Worm (Caenorhabditis elegans) whole organism, young adult: ENCODE measurements around the gene C35A5.6.

Source experiments
- B0019.2 ChIP-seq: fragments of 200-800 bp; sonication (Bioruptor generic); conservative IDR thresholded peaks from 2 replicates; pipeline ENCODE4 v1.3.6; 2022; ENCODE audit warnings: missing genetic modification reagents, missing genetic modification characterization, missing compliant biosample characterization
- B0035.1 ChIP-seq: sonication (generic microtip); optimal IDR thresholded peaks from 2 replicates; lab custom pipeline; 2016; ENCODE audit warnings: missing genetic modification characterization, mild to moderate bottlenecking, missing compliant biosample characterization, missing genotype, missing genetic modification reagents
- B0261.1 ChIP-seq: sonication (generic microtip); optimal IDR thresholded peaks from 2 replicates; lab custom pipeline; 2016; ENCODE audit warnings: mild to moderate bottlenecking, missing genetic modification characterization, moderate library complexity, missing compliant biosample characterization
- F10E7.11 ChIP-seq: sonication (generic microtip); optimal IDR thresholded peaks from 2 replicates; lab custom pipeline; 2017; ENCODE audit warnings: mild to moderate bottlenecking, missing genetic modification characterization, moderate library complexity, missing compliant biosample characterization
- F37B4.10 ChIP-seq: fragments of 200-800 bp; sonication (Bioruptor generic); IDR thresholded peaks from 2 replicates; pipeline ENCODE4 v1.3.6; 2022; ENCODE audit warnings: missing genetic modification characterization, missing compliant biosample characterization
- F52B5.7 ChIP-seq: sonication (generic microtip); optimal IDR thresholded peaks from 2 replicates; lab custom pipeline; 2016; ENCODE audit warnings: mild to moderate bottlenecking, missing genetic modification characterization, missing compliant biosample characterization
- K11D2.4 ChIP-seq: fragments of 200-800 bp; sonication (Bioruptor generic); IDR thresholded peaks from 2 replicates; pipeline ENCODE4 v1.3.6; 2022; ENCODE audit warnings: missing genetic modification reagents, missing genetic modification characterization, missing compliant biosample characterization
- K12H6.12 ChIP-seq: fragments of 200-800 bp; sonication (Bioruptor generic); optimal IDR thresholded peaks from 2 replicates; lab custom pipeline; 2018; ENCODE audit warnings: mild to moderate bottlenecking, missing genetic modification characterization, missing compliant biosample characterization
- T26A5.8 ChIP-seq: sonication (generic microtip); optimal IDR thresholded peaks from 2 replicates; lab custom pipeline; 2016; ENCODE audit warnings: missing genetic modification characterization, missing compliant biosample characterization
- Y67H2A.10 ChIP-seq: fragments of 200-800 bp; sonication (Bioruptor generic); conservative IDR thresholded peaks from 2 replicates; pipeline ENCODE4 v1.3.6; 2022; ENCODE audit warnings: missing genetic modification reagents, missing genetic modification characterization, missing compliant biosample characterization
- ama-1 ChIP-seq, 3 experiments: fragments of 150-350 bp in 1 of 3; sonication (generic microtip) in 2 of 3; optimal IDR thresholded peaks; 2 replicates each; lab custom pipeline; 2014 to 2018; ENCODE audit warnings: missing biosample characterization in 2 of 3, missing genetic modification characterization in 2 of 3, missing genetic modification reagents in 2 of 3
- attf-5 ChIP-seq: fragments of 200-800 bp; sonication (Bioruptor generic); optimal IDR thresholded peaks from 2 replicates; lab custom pipeline; 2018; ENCODE audit warnings: mild to moderate bottlenecking, missing genetic modification characterization, missing compliant biosample characterization
- bed-2 ChIP-seq: fragments of 200-800 bp; sonication (Bioruptor generic); IDR thresholded peaks from 2 replicates; pipeline ENCODE4 v1.3.6; 2022; ENCODE audit warnings: missing genetic modification reagents, missing genetic modification characterization, missing compliant biosample characterization
- cebp-1 ChIP-seq, 2 experiments: fragments of 200-800 bp in 1 of 2; sonication (Bioruptor generic) in 1 of 2; sonication (generic microtip) in 1 of 2; IDR thresholded peaks in 1 of 2; optimal IDR thresholded peaks in 1 of 2; 2 replicates each; pipeline versions ENCODE4 v1.3.6 to Lab custom; 2017 to 2022; ENCODE audit warnings: missing compliant biosample characterization in 2 of 2, missing genetic modification characterization in 2 of 2, mild to moderate bottlenecking in 1 of 2, missing genetic modification reagents in 1 of 2, moderate library complexity in 1 of 2
- ceh-27 ChIP-seq: fragments of 200-800 bp; sonication (Bioruptor generic); optimal IDR thresholded peaks from 2 replicates; lab custom pipeline; 2018; ENCODE audit warnings: mild to moderate bottlenecking, missing genetic modification characterization, moderate library complexity, missing compliant biosample characterization
- ceh-58 ChIP-seq: fragments of 200-800 bp; sonication (Bioruptor generic); IDR thresholded peaks from 2 replicates; pipeline ENCODE4 v1.3.6; 2022; ENCODE audit warnings: missing genetic modification characterization, missing compliant biosample characterization
- chd-7 ChIP-seq: sonication (generic microtip); optimal IDR thresholded peaks from 2 replicates; lab custom pipeline; 2016; ENCODE audit warnings: mild to moderate bottlenecking, missing genetic modification characterization, moderate library complexity, missing compliant biosample characterization
- dox-1 ChIP-seq: fragments of 200-800 bp; sonication (Bioruptor generic); IDR thresholded peaks from 2 replicates; pipeline ENCODE4 v1.3.6; 2022; ENCODE audit warnings: missing genetic modification reagents, missing genetic modification characterization, missing compliant biosample characterization
- ets-4 ChIP-seq: fragments of 200-800 bp; sonication (Bioruptor generic); optimal IDR thresholded peaks from 2 replicates; lab custom pipeline; 2018; ENCODE audit warnings: mild to moderate bottlenecking, missing genetic modification characterization, missing compliant biosample characterization
- hlh-12 ChIP-seq: sonication (generic microtip); optimal IDR thresholded peaks from 2 replicates; lab custom pipeline; 2016; ENCODE audit warnings: missing genetic modification characterization, missing compliant biosample characterization
- hlh-26 ChIP-seq: fragments of 200-800 bp; sonication (Bioruptor generic); conservative IDR thresholded peaks from 2 replicates; pipeline ENCODE4 v1.3.6; 2022; ENCODE audit warnings: missing genetic modification reagents, missing genetic modification characterization, missing compliant biosample characterization
- hmg-1.2 ChIP-seq: fragments of 200-800 bp; sonication (Bioruptor generic); IDR thresholded peaks from 2 replicates; pipeline ENCODE4 v1.3.6; 2022; ENCODE audit warnings: missing genetic modification reagents, missing genetic modification characterization, missing compliant biosample characterization
- hmg-20 ChIP-seq: fragments of 200-800 bp; sonication (Bioruptor generic); IDR thresholded peaks from 2 replicates; pipeline ENCODE4 v1.3.6; 2022; ENCODE audit warnings: missing genetic modification reagents, missing genetic modification characterization, missing compliant biosample characterization
- hsf-1 ChIP-seq: fragments of 200-800 bp; sonication (Bioruptor generic); IDR thresholded peaks from 2 replicates; pipeline ENCODE4 v1.3.6; 2022; ENCODE audit warnings: missing genetic modification reagents, missing genetic modification characterization, missing compliant biosample characterization
- lag-1 ChIP-seq: fragments of 200-800 bp; sonication (Bioruptor generic); IDR thresholded peaks from 2 replicates; pipeline ENCODE4 v1.3.6; 2022; ENCODE audit warnings: missing genetic modification reagents, missing genetic modification characterization, missing compliant biosample characterization
- let-526 ChIP-seq: fragments of 200-800 bp; sonication (Bioruptor generic); IDR thresholded peaks from 2 replicates; pipeline ENCODE4 v1.3.6; 2022; ENCODE audit warnings: missing genetic modification reagents, missing genetic modification characterization, missing compliant biosample characterization
- let-607 ChIP-seq, 2 experiments: fragments of 200-800 bp in 1 of 2; sonication (Bioruptor generic) in 1 of 2; sonication (generic microtip) in 1 of 2; optimal IDR thresholded peaks; 2 replicates each; lab custom pipeline; 2016 to 2018; ENCODE audit warnings: mild to moderate bottlenecking in 2 of 2, missing compliant biosample characterization in 2 of 2, missing genetic modification characterization in 2 of 2, moderate library complexity in 2 of 2, missing genotype in 1 of 2
- lin-35 ChIP-seq, 3 experiments: fragments of 150-350 bp in 2 of 3; sonication (generic microtip) in 1 of 3; optimal IDR thresholded peaks; 2 replicates each; lab custom pipeline; 2014 to 2018; ENCODE audit warnings: missing biosample characterization in 3 of 3, missing genetic modification characterization in 3 of 3, missing genetic modification reagents in 3 of 3
- lin-54 ChIP-seq: fragments of 200-800 bp; sonication (Bioruptor generic); optimal IDR thresholded peaks from 2 replicates; lab custom pipeline; 2018; ENCODE audit warnings: mild to moderate bottlenecking, missing genetic modification characterization, missing compliant biosample characterization
- lir-1 ChIP-seq: fragments of 200-800 bp; sonication (Bioruptor generic); conservative IDR thresholded peaks from 2 replicates; pipeline ENCODE4 v1.3.6; 2022; ENCODE audit warnings: missing genetic modification reagents, missing genetic modification characterization, missing compliant biosample characterization
- madf-10 ChIP-seq: sonication (generic microtip); optimal IDR thresholded peaks from 2 replicates; lab custom pipeline; 2016; ENCODE audit warnings: mild to moderate bottlenecking, missing genetic modification characterization, missing compliant biosample characterization
- nhr-27 ChIP-seq: fragments of 200-800 bp; sonication (Bioruptor generic); optimal IDR thresholded peaks from 2 replicates; lab custom pipeline; 2018; ENCODE audit warnings: mild to moderate bottlenecking, missing genetic modification characterization, moderate library complexity, missing compliant biosample characterization
- pbrm-1 ChIP-seq: fragments of 200-800 bp; sonication (Bioruptor generic); IDR thresholded peaks from 2 replicates; pipeline ENCODE4 v1.3.6; 2022; ENCODE audit warnings: missing genetic modification reagents, missing genetic modification characterization, missing compliant biosample characterization
- repo-1 ChIP-seq: sonication (generic microtip); optimal IDR thresholded peaks from 2 replicates; lab custom pipeline; 2017; ENCODE audit warnings: mild to moderate bottlenecking, missing genetic modification characterization, missing compliant biosample characterization
- rpc-1 ChIP-seq, 2 experiments: fragments of 150-350 bp in 1 of 2; sonication (generic microtip) in 1 of 2; optimal IDR thresholded peaks; 2 replicates each; lab custom pipeline; 2014 to 2018; ENCODE audit warnings: missing biosample characterization in 1 of 2, missing genetic modification characterization in 1 of 2, missing genetic modification reagents in 1 of 2, missing genotype in 1 of 2
- sdz-38 ChIP-seq: sonication (generic microtip); optimal IDR thresholded peaks from 2 replicates; lab custom pipeline; 2016; ENCODE audit warnings: missing genotype, missing genetic modification characterization, missing compliant biosample characterization
- sea-2 ChIP-seq: fragments of 200-800 bp; sonication (Bioruptor generic); IDR thresholded peaks from 2 replicates; pipeline ENCODE4 v1.3.6; 2022; ENCODE audit warnings: missing genetic modification characterization, missing compliant biosample characterization
- sptf-2 ChIP-seq: fragments of 200-800 bp; sonication (Bioruptor generic); optimal IDR thresholded peaks from 2 replicates; lab custom pipeline; 2018; ENCODE audit warnings: mild to moderate bottlenecking, missing genetic modification characterization, missing compliant biosample characterization
- tbp1 ChIP-seq: fragments of 200-800 bp; sonication (Bioruptor generic); optimal IDR thresholded peaks from 2 replicates; lab custom pipeline; 2018; ENCODE audit warnings: mild to moderate bottlenecking, missing genetic modification characterization, missing compliant biosample characterization
- ztf-18 ChIP-seq: sonication (generic microtip); optimal IDR thresholded peaks from 2 replicates; lab custom pipeline; 2016; ENCODE audit warnings: missing genotype, mild to moderate bottlenecking, missing genetic modification characterization, missing compliant biosample characterization
- ztf-25 ChIP-seq: fragments of 200-800 bp; sonication (Bioruptor generic); IDR thresholded peaks from 2 replicates; pipeline ENCODE4 v1.3.6; 2022; ENCODE audit warnings: missing genetic modification reagents, missing genetic modification characterization, missing compliant biosample characterization
- ztf-26 ChIP-seq: sonication (generic microtip); optimal IDR thresholded peaks from 2 replicates; lab custom pipeline; 2017; ENCODE audit warnings: missing genetic modification characterization, missing compliant biosample characterization
- ztf-6 ChIP-seq: fragments of 200-800 bp; sonication (Bioruptor generic); IDR thresholded peaks from 2 replicates; pipeline ENCODE4 v1.3.6; 2022; ENCODE audit warnings: missing genetic modification reagents, missing genetic modification characterization, missing compliant biosample characterization

The C35A5.6 gene

DNA sequence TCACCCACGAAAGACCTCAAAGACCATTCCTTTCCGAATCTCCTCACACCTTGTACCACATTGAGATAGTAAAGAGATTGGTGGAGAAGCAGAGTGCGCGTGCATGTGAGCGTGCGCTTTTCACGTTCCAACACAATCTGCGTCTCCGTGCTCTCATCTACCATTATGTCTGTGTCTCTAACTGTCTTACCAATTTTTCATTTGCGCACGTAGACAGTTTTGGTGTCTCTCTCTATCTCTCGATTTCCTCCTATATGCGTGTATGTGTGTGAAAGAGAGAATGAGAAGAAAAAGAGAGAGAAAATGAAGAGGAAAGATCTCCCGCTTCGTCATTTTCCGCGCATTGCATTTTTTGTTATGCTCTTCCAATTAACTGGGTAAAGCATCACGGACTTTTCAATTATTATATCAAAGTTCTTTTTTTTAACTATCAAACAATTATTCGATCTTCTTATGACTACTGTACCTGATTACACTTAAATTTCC, 42.3 kb upstream of the C35A5.6 start (continued):
- TF ChIP-seq sptf-2 (no peak), K12H6.12 (peak; percentile 90), ztf-26 (peak; percentile 38), lir-1 (GFP tag; lab: Robert Waterston, UW) (peak; percentile 32; the same call in 1 of the 2 replicates), B0019.2 (GFP tag; lab: Robert Waterston, UW) (no peak), Y67H2A.10 (0 out of 2 replicates have a peak, but pooled peaks have one; percentile 39), ceh-27 (GFP tag; lab: Kevin White, UChicago) (peak; percentile 94), repo-1 (peak; percentile 23), attf-5 (GFP tag; lab: Kevin White, UChicago) (peak; percentile 89), ztf-18 (tag; lab: Kevin White, UChicago) (peak; percentile 68)

DNA sequence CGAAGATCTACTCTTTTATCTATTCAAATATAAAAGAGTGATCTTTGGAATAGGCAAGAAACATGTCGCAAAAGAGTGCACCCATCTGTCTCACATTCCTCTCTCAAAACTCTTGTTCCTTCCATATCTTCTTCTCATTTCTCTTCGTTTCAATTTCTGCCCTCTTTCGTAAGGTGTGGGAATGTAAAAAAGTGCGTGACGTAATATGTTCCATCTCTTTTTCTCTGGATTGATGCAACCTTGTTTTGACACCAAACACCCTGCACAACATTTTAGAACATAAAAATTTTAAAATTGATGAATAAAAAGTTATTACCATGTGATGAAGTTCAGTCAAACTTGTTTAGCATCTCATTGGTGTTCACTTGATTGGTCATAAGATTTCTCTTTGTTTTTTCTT, 41.8 kb upstream of the C35A5.6 start:
- TF ChIP-seq lin-35 (GFP tag; optimal IDR thresholded peaks at IDR 0.05; lab: Kevin White, UChicago) (peak in 1 of 3 experiments; percentile 14), hsf-1 (GFP tag; lab: Robert Waterston, UW) (no peak), rpc-1 (optimal IDR thresholded peaks at IDR 0.05; lab: Kevin White, UChicago) (no peak), rpc-1 (tag; optimal IDR thresholded peaks at IDR 0.05; lab: Kevin White, UChicago) (no peak), nhr-27 (tag; lab: Kevin White, UChicago) (no peak), sdz-38 (tag; lab: Kevin White, UChicago) (no peak), madf-10 (no peak), cebp-1 (GFP tag; IDR thresholded peaks at IDR 0.05; lab: Robert Waterston, UW) (no peak), cebp-1 (tag; optimal IDR thresholded peaks at IDR 0.05; lab: Kevin White, UChicago) (peak; percentile 22)

DNA sequence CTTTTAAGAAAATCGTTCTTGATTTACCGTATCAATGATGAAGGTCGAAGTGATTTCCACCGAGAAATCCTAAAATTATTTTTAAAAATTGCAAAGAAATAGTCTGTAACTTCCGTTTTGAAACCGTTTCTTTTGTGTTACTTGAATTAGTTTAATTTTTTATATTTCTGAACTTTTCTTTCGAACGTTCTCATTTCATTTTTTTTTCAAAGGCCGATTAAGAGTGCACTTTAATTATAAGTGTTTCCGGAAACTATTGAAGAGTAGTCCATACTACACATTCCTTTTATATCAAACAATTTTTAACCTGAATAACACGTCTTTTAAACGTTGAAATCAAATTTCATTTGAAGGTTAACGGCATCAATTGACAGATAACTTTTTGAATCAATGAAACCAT, 41.3 kb upstream of the C35A5.6 start:
- TF ChIP-seq ztf-25 (GFP tag; lab: Robert Waterston, UW) (no peak), B0261.1 (no peak), bed-2 (GFP tag; lab: Robert Waterston, UW) (no peak), hlh-12 (tag; lab: Kevin White, UChicago) (no peak), B0035.1 (tag; lab: Kevin White, UChicago) (no peak), pbrm-1 (GFP tag; lab: Robert Waterston, UW) (no peak), sea-2 (GFP tag; lab: Robert Waterston, UW) (no peak)
- TF ChIP-seq, all 124 proteins: peak for 0

DNA sequence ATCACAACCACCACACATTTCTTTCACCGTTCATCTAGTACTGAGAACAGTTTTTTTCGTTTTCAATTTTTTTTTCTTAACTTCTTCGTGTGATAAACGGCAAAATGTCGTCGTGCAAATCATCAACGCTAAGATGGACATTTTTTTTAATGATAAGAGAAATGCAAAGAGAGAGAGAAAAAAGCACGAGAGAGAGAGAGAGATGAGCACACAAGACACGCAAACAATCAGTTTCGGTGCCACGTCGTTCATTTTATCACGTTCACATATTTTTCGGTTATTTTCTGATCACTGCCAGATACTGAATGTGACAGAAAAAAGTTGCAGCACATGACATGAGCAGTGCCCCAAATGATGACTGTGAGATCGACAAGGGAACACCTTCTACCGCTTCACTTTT, 40.7 kb upstream of the C35A5.6 start, which contains the start of gene egl-9:
TSS of gene egl-9 (plus strand) at position 328 of the 400 bp plus-strand sequence.
- TF ChIP-seq lin-54 (peak; percentile 13), cebp-1 (GFP tag; IDR thresholded peaks at IDR 0.05; lab: Robert Waterston, UW) (no peak), cebp-1 (tag; optimal IDR thresholded peaks at IDR 0.05; lab: Kevin White, UChicago) (peak; percentile 27), let-607 (tag; optimal IDR thresholded peaks at IDR 0.05; lab: Kevin White, UChicago) (peak; percentile 15 to 57), chd-7 (tag; lab: Kevin White, UChicago) (peak; percentile 60), tbp1 (peak; percentile 32), lag-1 (GFP tag; lab: Robert Waterston, UW) (no peak), pbrm-1 (GFP tag; lab: Robert Waterston, UW) (no peak), F52B5.7 (tag; lab: Kevin White, UChicago) (no peak), hmg-1.2 (0 out of 2 replicates have a peak, but pooled peaks have one; percentile 12), dox-1 (GFP tag; lab: Robert Waterston, UW) (peak; percentile 70), F10E7.11 (no peak), hlh-26 (GFP tag; lab: Robert Waterston, UW) (no peak), ama-1 (optimal IDR thresholded peaks at IDR 0.05; lab: Kevin White, UChicago) (peak; percentile 87), ama-1 (GFP tag; optimal IDR thresholded peaks at IDR 0.05; lab: Kevin White, UChicago) (no peak), ceh-58 (no peak), F37B4.10 (GFP tag; lab: Robert Waterston, UW) (no peak), K11D2.4 (GFP tag; lab: Robert Waterston, UW) (peak; percentile 12; the same call in 1 of the 2 replicates), T26A5.8 (no peak), ztf-6 (GFP tag; lab: Robert Waterston, UW) (no peak), nhr-27 (tag; lab: Kevin White, UChicago) (no peak), hmg-20 (GFP tag; lab: Robert Waterston, UW) (no peak), let-526 (GFP tag; lab: Robert Waterston, UW) (no peak), ets-4 (GFP tag; lab: Kevin White, UChicago) (peak; percentile 9)
